Fruit fly (Drosophila melanogaster): ENCODE data around the gene CG33644.

dm6 chr2L:13531785-13532184, at the start of gene CG33644:
- TF ChIP-seq Dfd (GFP tag; optimal IDR thresholded peaks at IDR 0.05) (no peak), CG15073 (GFP tag; optimal IDR thresholded peaks at IDR 0.05) (no peak), Jarid2 (GFP tag; optimal IDR thresholded peaks at IDR 0.05) (no peak), pum (GFP tag; optimal IDR thresholded peaks at IDR 0.05) (no peak)

All from whole organism, embryonic.